Worm (Caenorhabditis elegans) whole organism, late embryonic: ENCODE results near the gene F38H4.5.

ENCODE experiments used
- C08G9.2 ChIP-seq: sonication (generic microtip); optimal IDR thresholded peaks from 2 replicates; lab custom pipeline; 2016; ENCODE audit warnings: mild to moderate bottlenecking, missing genetic modification characterization, moderate library complexity, missing compliant biosample characterization
- F13H6.1 ChIP-seq: sonication (generic microtip); optimal IDR thresholded peaks from 2 replicates; lab custom pipeline; 2016; ENCODE audit warnings: missing genetic modification characterization, missing compliant biosample characterization
- K02D7.2 ChIP-seq: sonication (generic microtip); optimal IDR thresholded peaks from 2 replicates; lab custom pipeline; 2017; ENCODE audit warnings: mild to moderate bottlenecking, missing genetic modification characterization, missing compliant biosample characterization
- K09A11.1 ChIP-seq: sonication (generic microtip); optimal IDR thresholded peaks from 2 replicates; lab custom pipeline; 2017; ENCODE audit warnings: antibody characterized with exemption, mild to moderate bottlenecking, missing genetic modification characterization, missing compliant biosample characterization; ENCODE audit not compliant: insufficient read depth
- Y22D7AL.16 ChIP-seq: sonication (generic microtip); optimal IDR thresholded peaks from 2 replicates; lab custom pipeline; 2016; ENCODE audit warnings: missing genetic modification characterization, missing compliant biosample characterization
- ahr-1 ChIP-seq: sonication (generic microtip); optimal IDR thresholded peaks from 2 replicates; lab custom pipeline; 2016; ENCODE audit warnings: missing genetic modification characterization, missing compliant biosample characterization
- ama-1 ChIP-seq: fragments of 150-350 bp; optimal IDR thresholded peaks from 2 replicates; lab custom pipeline; 2014
- ceh-14 ChIP-seq: sonication (generic microtip); optimal IDR thresholded peaks from 2 replicates; lab custom pipeline; 2016; ENCODE audit warnings: missing genotype, missing genetic modification characterization, missing compliant biosample characterization
- ceh-18 ChIP-seq: sonication (generic microtip); optimal IDR thresholded peaks from 2 replicates; lab custom pipeline; 2016; ENCODE audit warnings: missing genetic modification characterization, missing compliant biosample characterization
- ceh-19 ChIP-seq: fragments of 200-800 bp; sonication (Bioruptor generic); optimal IDR thresholded peaks from 2 replicates; lab custom pipeline; 2018; ENCODE audit warnings: mild to moderate bottlenecking, missing genetic modification characterization, missing compliant biosample characterization
- ceh-24 ChIP-seq: sonication (generic microtip); optimal IDR thresholded peaks from 2 replicates; lab custom pipeline; 2016; ENCODE audit warnings: mild to moderate bottlenecking, missing genetic modification characterization, missing compliant biosample characterization
- ceh-30 ChIP-seq: fragments of 150-350 bp; optimal IDR thresholded peaks from 2 replicates; lab custom pipeline; 2014; ENCODE audit warnings: missing biosample characterization, missing genetic modification characterization
- ceh-31 ChIP-seq: sonication (generic microtip); optimal IDR thresholded peaks from 2 replicates; lab custom pipeline; 2016; ENCODE audit warnings: missing genetic modification characterization, missing compliant biosample characterization
- ceh-34 ChIP-seq: sonication (generic microtip); optimal IDR thresholded peaks from 2 replicates; lab custom pipeline; 2016; ENCODE audit warnings: mild to moderate bottlenecking, missing genetic modification characterization, missing compliant biosample characterization
- ceh-45 ChIP-seq: fragments of 200-800 bp; sonication (Bioruptor generic); IDR thresholded peaks from 2 replicates; pipeline ENCODE4 v1.3.6; 2022; ENCODE audit warnings: missing genetic modification reagents, missing genetic modification characterization, missing compliant biosample characterization
- ceh-6 ChIP-seq: fragments of 200-800 bp; sonication (Bioruptor generic); optimal IDR thresholded peaks from 2 replicates; lab custom pipeline; 2018; ENCODE audit warnings: mild to moderate bottlenecking, missing genetic modification characterization, missing compliant biosample characterization
- ceh-9 ChIP-seq: sonication (generic microtip); optimal IDR thresholded peaks from 2 replicates; lab custom pipeline; 2016; ENCODE audit warnings: mild to moderate bottlenecking, missing genetic modification characterization, inconsistent platforms, missing compliant biosample characterization
- dve-1 ChIP-seq: sonication (generic microtip); optimal IDR thresholded peaks from 2 replicates; lab custom pipeline; 2017; ENCODE audit warnings: antibody characterized with exemption, mild to moderate bottlenecking, missing genetic modification characterization, missing compliant biosample characterization
- ets-4 ChIP-seq: sonication (generic microtip); optimal IDR thresholded peaks from 2 replicates; lab custom pipeline; 2016; ENCODE audit warnings: missing genetic modification characterization, missing compliant biosample characterization
- eyg-1 ChIP-seq: sonication (generic microtip); optimal IDR thresholded peaks from 2 replicates; lab custom pipeline; 2016; ENCODE audit warnings: missing genotype, missing genetic modification characterization, missing compliant biosample characterization
- fkh-10 ChIP-seq: fragments of 150-350 bp; optimal IDR thresholded peaks from 2 replicates; lab custom pipeline; 2014; ENCODE audit warnings: missing biosample characterization, missing genetic modification reagents, missing genetic modification characterization
- fkh-6 ChIP-seq: sonication (generic microtip); optimal IDR thresholded peaks from 2 replicates; lab custom pipeline; 2016; ENCODE audit warnings: missing genetic modification characterization, missing compliant biosample characterization
- gmeb-2 ChIP-seq: sonication (generic microtip); optimal IDR thresholded peaks from 2 replicates; lab custom pipeline; 2016; ENCODE audit warnings: missing genetic modification characterization, inconsistent platforms, missing compliant biosample characterization
- hlh-6 ChIP-seq: sonication (generic microtip); optimal IDR thresholded peaks from 2 replicates; lab custom pipeline; 2016; ENCODE audit warnings: missing genotype, missing genetic modification characterization, missing compliant biosample characterization
- lim-6 ChIP-seq: sonication (generic microtip); optimal IDR thresholded peaks from 2 replicates; lab custom pipeline; 2016; ENCODE audit warnings: missing genetic modification characterization, missing compliant biosample characterization
- lin-11 ChIP-seq: fragments of 200-800 bp; sonication (Bioruptor generic); optimal IDR thresholded peaks from 2 replicates; lab custom pipeline; 2018; ENCODE audit warnings: mild to moderate bottlenecking, missing genetic modification characterization, missing compliant biosample characterization
- mec-3 ChIP-seq: sonication (generic microtip); optimal IDR thresholded peaks from 2 replicates; lab custom pipeline; 2016; ENCODE audit warnings: borderline replicate concordance, missing genetic modification characterization, missing compliant biosample characterization
- nfya-1 ChIP-seq: sonication (generic microtip); optimal IDR thresholded peaks from 2 replicates; lab custom pipeline; 2017; ENCODE audit warnings: missing genetic modification characterization, mild to moderate bottlenecking, missing compliant biosample characterization, antibody characterized with exemption, moderate library complexity
- nhr-11 ChIP-seq: fragments of 150-350 bp; optimal IDR thresholded peaks from 2 replicates; lab custom pipeline; 2014; ENCODE audit warnings: missing biosample characterization, missing genetic modification characterization
- nhr-232 ChIP-seq: sonication (generic microtip); optimal IDR thresholded peaks from 2 replicates; lab custom pipeline; 2016; ENCODE audit warnings: missing genetic modification characterization, missing compliant biosample characterization
- odd-2 ChIP-seq: sonication (generic microtip); optimal IDR thresholded peaks from 2 replicates; lab custom pipeline; 2017; ENCODE audit warnings: antibody characterized with exemption, mild to moderate bottlenecking, missing genetic modification characterization, missing compliant biosample characterization
- pag-3 ChIP-seq: sonication (generic microtip); optimal IDR thresholded peaks from 2 replicates; lab custom pipeline; 2016; ENCODE audit warnings: missing compliant biosample characterization, missing genetic modification characterization, borderline replicate concordance
- pat-9 ChIP-seq: fragments of 200-800 bp; sonication (Bioruptor generic); optimal IDR thresholded peaks from 2 replicates; lab custom pipeline; 2018; ENCODE audit warnings: mild to moderate bottlenecking, missing genetic modification characterization, moderate library complexity, missing compliant biosample characterization
- pha-4 ChIP-seq: fragments of 150-350 bp; optimal IDR thresholded peaks from 2 replicates; lab custom pipeline; 2018; ENCODE audit warnings: missing biosample characterization, missing genetic modification reagents, missing genetic modification characterization
- pqm-1 ChIP-seq: sonication (generic microtip); optimal IDR thresholded peaks from 2 replicates; lab custom pipeline; 2016; ENCODE audit warnings: missing genetic modification characterization, missing compliant biosample characterization
- ref-2 ChIP-seq: sonication (generic microtip); optimal IDR thresholded peaks from 2 replicates; lab custom pipeline; 2016; ENCODE audit warnings: missing genetic modification characterization, missing compliant biosample characterization
- sdc-2 ChIP-seq: sonication (generic microtip); optimal IDR thresholded peaks from 2 replicates; lab custom pipeline; 2016; ENCODE audit warnings: missing genotype, missing genetic modification characterization, missing compliant biosample characterization
- sox-2 ChIP-seq: fragments of 200-800 bp; sonication (Bioruptor generic); IDR thresholded peaks from 2 replicates; pipeline ENCODE4 v1.3.6; 2022; ENCODE audit warnings: missing genetic modification reagents, missing genetic modification characterization, missing compliant biosample characterization
- sox-4 ChIP-seq: sonication (generic microtip); optimal IDR thresholded peaks from 2 replicates; lab custom pipeline; 2017; ENCODE audit warnings: mild to moderate bottlenecking, missing genetic modification characterization, inconsistent platforms, missing compliant biosample characterization
- tbx-2 ChIP-seq: sonication (generic microtip); optimal IDR thresholded peaks from 2 replicates; lab custom pipeline; 2016; ENCODE audit warnings: missing genetic modification characterization, missing compliant biosample characterization
- tbx-7 ChIP-seq: sonication (generic microtip); optimal IDR thresholded peaks from 2 replicates; lab custom pipeline; 2016; ENCODE audit warnings: missing genotype, missing genetic modification characterization, missing compliant biosample characterization
- unc-42 ChIP-seq: sonication (generic microtip); optimal IDR thresholded peaks from 2 replicates; lab custom pipeline; 2016; ENCODE audit warnings: missing genotype, missing genetic modification characterization, missing compliant biosample characterization
- unc-55 ChIP-seq: sonication (generic microtip); optimal IDR thresholded peaks from 2 replicates; lab custom pipeline; 2017; ENCODE audit warnings: missing biosample characterization, missing genetic modification reagents, missing genetic modification characterization

Gene F38H4.5

ce11 chrIV:11854777-11855176 is 2.8 kb downstream of the F38H4.5 start, which contains the start of gene tag-30 (continued):
- TF ChIP-seq unc-55 (GFP tag; lab: Kevin White, UChicago): no peak
- no peak for TF ChIP-seq odd-2 (tag; lab: Kevin White, UChicago)
- TF ChIP-seq hlh-6 (tag; lab: Kevin White, UChicago): no peak
- no peak for TF ChIP-seq tbx-7 (tag; lab: Kevin White, UChicago)
- no peak for TF ChIP-seq Y22D7AL.16 (tag; lab: Kevin White, UChicago)
- TF ChIP-seq eyg-1 (tag; lab: Kevin White, UChicago): no peak
- no peak for TF ChIP-seq ets-4 (tag; lab: Kevin White, UChicago)
- no peak for TF ChIP-seq K09A11.1 (tag; lab: Kevin White, UChicago)
- TF ChIP-seq pqm-1 (tag; lab: Kevin White, UChicago): no peak
- TF ChIP-seq ref-2: no peak
- no peak for TF ChIP-seq ceh-30 (tag; lab: Kevin White, UChicago)
- TF ChIP-seq ahr-1: no peak
- no peak for TF ChIP-seq F13H6.1 (tag; lab: Kevin White, UChicago)
- no peak for TF ChIP-seq gmeb-2 (tag; lab: Kevin White, UChicago)
- peak; percentile 54 for TF ChIP-seq ceh-34
- peak; percentile 22 for TF ChIP-seq nfya-1
- no peak for TF ChIP-seq C08G9.2
- no peak for TF ChIP-seq nhr-232
- no peak for TF ChIP-seq pag-3 (tag; lab: Kevin White, UChicago)
- no peak for TF ChIP-seq dve-1 (tag; lab: Kevin White, UChicago)
- peak; percentile 41 for TF ChIP-seq tbx-2 (tag; lab: Kevin White, UChicago)
- no peak for TF ChIP-seq ceh-45 (GFP tag; lab: Robert Waterston, UW)
- TF ChIP-seq ama-1 (lab: Kevin White, UChicago): no peak
- TF ChIP-seq ceh-31 (tag; lab: Kevin White, UChicago): peak; percentile 62
- no peak for TF ChIP-seq ceh-19 (GFP tag; lab: Kevin White, UChicago)
- TF ChIP-seq ceh-6 (GFP tag; lab: Kevin White, UChicago): no peak

- TF ChIP-seq ceh-9 (no peak), ama-1 (lab: Kevin White, UChicago) (no peak), Y22D7AL.16 (tag; lab: Kevin White, UChicago) (no peak), tbx-2 (tag; lab: Kevin White, UChicago) (no peak), mec-3 (no peak), pha-4 (tag; lab: Kevin White, UChicago) (no peak), ceh-14 (tag; lab: Kevin White, UChicago) (no peak), lin-11 (tag; lab: Kevin White, UChicago) (no peak), sdc-2 (no peak), F13H6.1 (tag; lab: Kevin White, UChicago) (no peak), fkh-10 (GFP tag; lab: Kevin White, UChicago) (no peak), ref-2 (no peak), hlh-6 (tag; lab: Kevin White, UChicago) (no peak), ceh-24 (tag; lab: Kevin White, UChicago) (no peak), fkh-6 (tag; lab: Kevin White, UChicago) (no peak), sox-2 (GFP tag; lab: Robert Waterston, UW) (no peak), K02D7.2 (tag; lab: Kevin White, UChicago) (no peak), sox-4 (tag; lab: Kevin White, UChicago) (no peak)
Observed at ce11 chrIV:11855424-11855823, 3.4 kb downstream of the F38H4.5 start.

- no peak for TF ChIP-seq nhr-11
- TF ChIP-seq unc-42: no peak
- no peak for TF ChIP-seq pat-9 (tag; lab: Kevin White, UChicago)
- no peak for TF ChIP-seq odd-2 (tag; lab: Kevin White, UChicago)
- no peak for TF ChIP-seq lim-6 (tag; lab: Kevin White, UChicago)
- TF ChIP-seq ceh-18 (tag; lab: Kevin White, UChicago): no peak
- no peak for TF ChIP-seq K09A11.1 (tag; lab: Kevin White, UChicago)
Observed at ce11 chrIV:11855900-11856660, 4.1 kb downstream of the F38H4.5 start, which contains the start of gene ech-2. ech-2 (minus strand) TSS chrIV:11856351.
